Worm (Caenorhabditis elegans) whole organism, L4 larva: Measurements from ENCODE around the gene lpr-5.

Experiments used
- F10B5.3 ChIP-seq: sonication (generic microtip); optimal IDR thresholded peaks from 2 replicates; lab custom pipeline; 2016; ENCODE audit warnings: mild to moderate bottlenecking, missing genetic modification characterization, missing compliant biosample characterization
- F37D6.2 ChIP-seq: sonication (generic microtip); optimal IDR thresholded peaks from 2 replicates; lab custom pipeline; 2016; ENCODE audit warnings: mild to moderate bottlenecking, missing genetic modification characterization, missing compliant biosample characterization
- Y105C5A.15 ChIP-seq: fragments of 200-800 bp; sonication (Bioruptor generic); IDR thresholded peaks from 2 replicates; pipeline ENCODE4 v1.3.6; 2022; ENCODE audit warnings: missing genetic modification characterization, missing compliant biosample characterization
- Y48G9A.11 ChIP-seq: fragments of 200-800 bp; sonication (Bioruptor generic); IDR thresholded peaks from 2 replicates; pipeline ENCODE4 v1.3.6; 2022; ENCODE audit warnings: missing genetic modification reagents, missing genetic modification characterization, missing compliant biosample characterization
- Y75B8A.6 ChIP-seq: fragments of 200-800 bp; sonication (Bioruptor generic); IDR thresholded peaks from 2 replicates; pipeline ENCODE4 v1.3.6; 2022; ENCODE audit warnings: missing genetic modification reagents, missing genetic modification characterization, missing compliant biosample characterization
- ZK337.2 ChIP-seq: fragments of 200-800 bp; sonication (Bioruptor generic); IDR thresholded peaks from 2 replicates; pipeline ENCODE4 v1.3.6; 2022; ENCODE audit warnings: missing genetic modification reagents, missing genetic modification characterization, missing compliant biosample characterization
- ZK546.5 ChIP-seq, 2 experiments: sonication (generic microtip); optimal IDR thresholded peaks; 2 replicates each; lab custom pipeline; 2017; ENCODE audit warnings: missing biosample characterization in 2 of 2, missing genetic modification characterization in 2 of 2
- ama-1 ChIP-seq: fragments of 150-350 bp; optimal IDR thresholded peaks from 2 replicates; lab custom pipeline; 2014; ENCODE audit warnings: inconsistent platforms, mixed read lengths
- ceh-20 ChIP-seq: fragments of 200-800 bp; sonication (Bioruptor generic); IDR thresholded peaks from 2 replicates; pipeline ENCODE4 v1.3.6; 2022; ENCODE audit warnings: missing genetic modification reagents, missing genetic modification characterization, missing compliant biosample characterization
- ceh-28 ChIP-seq: fragments of 150-350 bp; optimal IDR thresholded peaks from 2 replicates; lab custom pipeline; 2014; ENCODE audit warnings: missing biosample characterization, missing genetic modification reagents, missing genetic modification characterization
- ceh-44 ChIP-seq: fragments of 200-800 bp; sonication (Bioruptor generic); IDR thresholded peaks from 2 replicates; pipeline ENCODE4 v1.3.6; 2022; ENCODE audit warnings: missing genetic modification reagents, missing genetic modification characterization, missing compliant biosample characterization
- ceh-62 ChIP-seq: sonication (generic microtip); optimal IDR thresholded peaks from 2 replicates; lab custom pipeline; 2017; ENCODE audit warnings: missing biosample characterization, missing genetic modification characterization
- ceh-82 ChIP-seq: sonication (generic microtip); optimal IDR thresholded peaks from 2 replicates; lab custom pipeline; 2017; ENCODE audit warnings: missing biosample characterization, missing genetic modification characterization
- ces-1 ChIP-seq: fragments of 150-350 bp; sonication (generic microtip); optimal IDR thresholded peaks from 4 replicates; lab custom pipeline; 2014; ENCODE audit warnings: missing biosample characterization, missing genetic modification reagents, missing genetic modification characterization
- cey-2 ChIP-seq: sonication (generic microtip); optimal IDR thresholded peaks from 3 replicates; lab custom pipeline; 2017; ENCODE audit warnings: missing genetic modification characterization, mild to moderate bottlenecking, missing compliant biosample characterization, antibody characterized with exemption, borderline replicate concordance; ENCODE audit not compliant: insufficient read depth
- ctbp-1 ChIP-seq: fragments of 200-800 bp; sonication (Bioruptor generic); IDR thresholded peaks from 2 replicates; pipeline ENCODE4 v1.3.6; 2022; ENCODE audit warnings: missing genetic modification reagents, missing genetic modification characterization, missing compliant biosample characterization
- daf-16 ChIP-seq, 3 experiments: sonication (generic microtip); optimal IDR thresholded peaks; 2 replicates each; lab custom pipeline; 2016 to 2017; ENCODE audit warnings: missing genetic modification characterization in 3 of 3, missing genetic modification reagents in 3 of 3, mild to moderate bottlenecking in 2 of 3, missing compliant biosample characterization in 2 of 3, missing biosample characterization in 1 of 3, moderate library complexity in 1 of 3
- dmd-6 ChIP-seq: fragments of 200-800 bp; sonication (Bioruptor generic); IDR thresholded peaks from 2 replicates; pipeline ENCODE4 v1.3.6; 2022; ENCODE audit warnings: missing genetic modification reagents, missing genetic modification characterization, missing compliant biosample characterization
- dmd-9 ChIP-seq: fragments of 200-800 bp; sonication (Bioruptor generic); IDR thresholded peaks from 2 replicates; pipeline ENCODE4 v1.3.6; 2022; ENCODE audit warnings: missing genetic modification reagents, missing genetic modification characterization, missing compliant biosample characterization
- dve-1 ChIP-seq: sonication (generic microtip); optimal IDR thresholded peaks from 2 replicates; lab custom pipeline; 2017; ENCODE audit warnings: antibody characterized with exemption, mild to moderate bottlenecking, missing genetic modification characterization, missing compliant biosample characterization; ENCODE audit not compliant: insufficient read depth
- fkh-10 ChIP-seq: fragments of 150-350 bp; optimal IDR thresholded peaks from 2 replicates; lab custom pipeline; 2014; ENCODE audit warnings: missing biosample characterization, missing genetic modification reagents, missing genetic modification characterization
- fos-1 ChIP-seq: fragments of 150-350 bp; optimal IDR thresholded peaks from 2 replicates; lab custom pipeline; 2014; ENCODE audit warnings: missing biosample characterization, missing genetic modification characterization
- hlh-30 ChIP-seq: sonication (generic microtip); optimal IDR thresholded peaks from 2 replicates; lab custom pipeline; 2017; ENCODE audit warnings: antibody characterized with exemption, mild to moderate bottlenecking, missing genetic modification characterization, missing compliant biosample characterization; ENCODE audit not compliant: insufficient read depth
- jun-1 ChIP-seq: fragments of 150-350 bp; optimal IDR thresholded peaks from 2 replicates; lab custom pipeline; 2014; ENCODE audit warnings: missing biosample characterization, missing genetic modification reagents, missing genetic modification characterization
- lim-7 ChIP-seq: fragments of 200-800 bp; sonication (Bioruptor generic); IDR thresholded peaks from 2 replicates; pipeline ENCODE4 v1.3.6; 2022; ENCODE audit warnings: missing genetic modification characterization, missing compliant biosample characterization
- lin-15B ChIP-seq: fragments of 150-350 bp; sonication (generic microtip); optimal IDR thresholded peaks from 3 replicates; lab custom pipeline; 2014; ENCODE audit warnings: missing biosample characterization, missing genetic modification characterization
- lin-29 ChIP-seq: fragments of 200-800 bp; sonication (Bioruptor generic); IDR thresholded peaks from 2 replicates; pipeline ENCODE4 v1.3.6; 2022; ENCODE audit warnings: missing genetic modification reagents, missing genetic modification characterization, missing compliant biosample characterization
- lin-38 ChIP-seq: fragments of 200-800 bp; sonication (Bioruptor generic); IDR thresholded peaks from 2 replicates; pipeline ENCODE4 v1.3.6; 2022; ENCODE audit warnings: missing genetic modification reagents, missing genetic modification characterization, missing compliant biosample characterization
- lin-39 ChIP-seq: fragments of 150-350 bp; optimal IDR thresholded peaks from 2 replicates; lab custom pipeline; 2014; ENCODE audit warnings: missing biosample characterization, missing genetic modification reagents, missing genetic modification characterization
- lsy-2 ChIP-seq, 2 experiments: fragments of 150-350 bp in 1 of 2; sonication (generic microtip) in 1 of 2; optimal IDR thresholded peaks; 2 replicates each; lab custom pipeline; 2014 to 2017; ENCODE audit warnings: missing biosample characterization in 2 of 2, missing genetic modification characterization in 2 of 2
- madf-5 ChIP-seq, 2 experiments: fragments of 200-800 bp; sonication (Bioruptor generic); IDR thresholded peaks; 2 replicates each; pipeline ENCODE4 v1.3.6; 2022; ENCODE audit warnings: missing compliant biosample characterization in 2 of 2, missing genetic modification characterization in 2 of 2
- mdl-1 ChIP-seq, 2 experiments: fragments of 150-350 bp in 1 of 2; sonication (generic microtip) in 1 of 2; optimal IDR thresholded peaks; 2 replicates each; lab custom pipeline; 2014 to 2017; ENCODE audit warnings: missing biosample characterization in 2 of 2, missing genetic modification characterization in 2 of 2
- mdt-29 ChIP-seq: fragments of 200-800 bp; sonication (Bioruptor generic); IDR thresholded peaks from 2 replicates; pipeline ENCODE4 v1.3.6; 2022; ENCODE audit warnings: missing genetic modification reagents, missing genetic modification characterization, missing compliant biosample characterization
- mes-2 ChIP-seq: sonication (generic microtip); optimal IDR thresholded peaks from 2 replicates; lab custom pipeline; 2016; ENCODE audit warnings: missing genotype, mild to moderate bottlenecking, missing genetic modification characterization, missing compliant biosample characterization; ENCODE audit not compliant: poor library complexity, severe bottlenecking
- nhr-25 ChIP-seq: sonication (generic microtip); optimal IDR thresholded peaks from 2 replicates; lab custom pipeline; 2017; ENCODE audit warnings: missing genetic modification characterization, mild to moderate bottlenecking, missing compliant biosample characterization, antibody characterized with exemption, moderate library complexity, borderline replicate concordance; ENCODE audit not compliant: insufficient read depth
- nhr-28 ChIP-seq: fragments of 150-350 bp; optimal IDR thresholded peaks from 2 replicates; lab custom pipeline; 2014; ENCODE audit warnings: missing biosample characterization, missing genetic modification characterization
- nhr-48 ChIP-seq: sonication (generic microtip); optimal IDR thresholded peaks from 2 replicates; lab custom pipeline; 2016; ENCODE audit warnings: mild to moderate bottlenecking, missing genetic modification characterization, missing compliant biosample characterization
- nhr-6 ChIP-seq: fragments of 150-350 bp; optimal IDR thresholded peaks from 2 replicates; lab custom pipeline; 2014; ENCODE audit warnings: missing biosample characterization, missing genetic modification characterization
- nhr-77 ChIP-seq: fragments of 150-350 bp; optimal IDR thresholded peaks from 2 replicates; lab custom pipeline; 2014; ENCODE audit warnings: missing biosample characterization, missing genetic modification characterization
- saeg-2 ChIP-seq: fragments of 200-800 bp; sonication (Bioruptor generic); IDR thresholded peaks from 2 replicates; pipeline ENCODE4 v1.3.6; 2022; ENCODE audit warnings: missing genetic modification reagents, missing genetic modification characterization, missing compliant biosample characterization
- sdz-12 ChIP-seq: fragments of 200-800 bp; sonication (Bioruptor generic); optimal IDR thresholded peaks from 2 replicates; lab custom pipeline; 2018; ENCODE audit warnings: mild to moderate bottlenecking, missing genetic modification characterization, missing compliant biosample characterization
- skn-1 ChIP-seq: fragments of 150-350 bp; optimal IDR thresholded peaks from 2 replicates; lab custom pipeline; 2014; ENCODE audit warnings: missing biosample characterization, missing genetic modification characterization
- unc-130 ChIP-seq: sonication (generic microtip); optimal IDR thresholded peaks from 2 replicates; lab custom pipeline; 2016; ENCODE audit warnings: missing genetic modification reagents, missing genetic modification characterization, missing compliant biosample characterization
- unc-39 ChIP-seq: sonication (generic microtip); optimal IDR thresholded peaks from 2 replicates; lab custom pipeline; 2017; ENCODE audit warnings: missing biosample characterization, missing genetic modification characterization
- unc-62 ChIP-seq, 3 experiments: fragments of 150-350 bp in 1 of 3; sonication (generic microtip); optimal IDR thresholded peaks in 2 of 3; peaks in 1 of 3; 1 replicate in 1 of 3; 2 replicates in 2 of 3; lab custom pipeline; 2014 to 2017; ENCODE audit warnings: missing biosample characterization in 3 of 3, missing genetic modification characterization in 3 of 3, missing genetic modification reagents in 3 of 3, missing genotype in 1 of 3
- vab-7 ChIP-seq: fragments of 200-800 bp; sonication (Bioruptor generic); IDR thresholded peaks from 2 replicates; pipeline ENCODE4 v1.3.6; 2022; ENCODE audit warnings: missing genetic modification reagents, missing genetic modification characterization, missing compliant biosample characterization
- zfp-3 ChIP-seq: fragments of 200-800 bp; sonication (Bioruptor generic); conservative IDR thresholded peaks from 2 replicates; pipeline ENCODE4 v1.3.6; 2022; ENCODE audit warnings: missing genetic modification reagents, missing genetic modification characterization, missing compliant biosample characterization
- ztf-7 ChIP-seq: fragments of 150-350 bp; optimal IDR thresholded peaks from 2 replicates; lab custom pipeline; 2014; ENCODE audit warnings: missing biosample characterization, missing genetic modification characterization

The lpr-5 gene

ce11 chrX:11093985-11094593 lies 32.2 kb downstream of the lpr-5 start (continued):
- peak; percentile 94 for TF ChIP-seq Y75B8A.6 (GFP tag; lab: Robert Waterston, UW)
- peak; percentile 68 for TF ChIP-seq unc-130 (GFP tag; lab: Kevin White, UChicago)
- TF ChIP-seq mdt-29 (GFP tag; lab: Robert Waterston, UW): peak; percentile 97
- peak; percentile 96 for TF ChIP-seq hlh-30 (tag; lab: Kevin White, UChicago)
- TF ChIP-seq cey-2: peak; percentile 61
- peak; percentile 100 for TF ChIP-seq fos-1 (tag; lab: Kevin White, UChicago)
- peak; percentile 100 for TF ChIP-seq ceh-28
- TF ChIP-seq madf-5 (GFP tag; IDR thresholded peaks at IDR 0.05; lab: Robert Waterston, UW): peak; percentile 74 to 93
- peak; percentile 94 to 97 for TF ChIP-seq mdl-1 (tag; optimal IDR thresholded peaks at IDR 0.05; lab: Kevin White, UChicago)
- TF ChIP-seq ztf-7: peak; percentile 95
- peak; percentile 99 for TF ChIP-seq nhr-6
- peak; percentile 100 for TF ChIP-seq nhr-77 (tag; lab: Kevin White, UChicago)
- TF ChIP-seq skn-1 (tag; lab: Kevin White, UChicago): peak; percentile 93
- peak; percentile 98 for TF ChIP-seq F10B5.3 (tag; lab: Kevin White, UChicago)
- peak; percentile 94 for TF ChIP-seq unc-39 (tag; lab: Kevin White, UChicago)
- peak; percentile 95 for TF ChIP-seq dmd-9 (GFP tag; lab: Robert Waterston, UW)
- TF ChIP-seq nhr-48 (tag; lab: Kevin White, UChicago): peak; percentile 98
- TF ChIP-seq ZK337.2 (GFP tag; lab: Robert Waterston, UW): peak; percentile 94
- peak; percentile 98 for TF ChIP-seq nhr-25
- TF ChIP-seq nhr-28 (tag; lab: Kevin White, UChicago): peak; percentile 98
- TF ChIP-seq lin-15B (tag; lab: Kevin White, UChicago): peak; percentile 82
- TF ChIP-seq ctbp-1 (GFP tag; lab: Robert Waterston, UW): peak; percentile 99
- TF ChIP-seq ceh-62 (tag; lab: Kevin White, UChicago): peak; percentile 28
- peak; percentile 100 for TF ChIP-seq lin-39
- TF ChIP-seq lin-29 (GFP tag; lab: Robert Waterston, UW): peak; percentile 99
- TF ChIP-seq ceh-20 (GFP tag; lab: Robert Waterston, UW): peak; percentile 99
- TF ChIP-seq unc-62 (GFP tag; optimal IDR thresholded peaks at IDR 0.05 in 1 of 2; lab: Kevin White, UChicago): peak; percentile 72 to 100
- peak; percentile 69 for TF ChIP-seq unc-62 (tag; optimal IDR thresholded peaks at IDR 0.05; lab: Kevin White, UChicago)
- peak; percentile 98 for TF ChIP-seq mes-2 (tag; lab: Kevin White, UChicago)
- TF ChIP-seq dve-1 (tag; lab: Kevin White, UChicago): peak; percentile 100
- TF ChIP-seq ceh-44 (GFP tag; lab: Robert Waterston, UW): peak; percentile 95
- peak; percentile 98 for TF ChIP-seq lsy-2 (tag; optimal IDR thresholded peaks at IDR 0.05; lab: Kevin White, UChicago)
- TF ChIP-seq zfp-3 (GFP tag; lab: Robert Waterston, UW): peak; percentile 98
- peak; percentile 90 for TF ChIP-seq sdz-12
- peak; percentile 100 for TF ChIP-seq jun-1 (tag; lab: Kevin White, UChicago)
- TF ChIP-seq lim-7 (GFP tag; lab: Robert Waterston, UW): peak; percentile 72
- peak; percentile 98 for TF ChIP-seq Y105C5A.15 (GFP tag; lab: Robert Waterston, UW)
- TF ChIP-seq dmd-6 (GFP tag; lab: Robert Waterston, UW): peak; percentile 99
- TF ChIP-seq daf-16 (GFP tag; optimal IDR thresholded peaks at IDR 0.05; lab: Kevin White, UChicago): peak; percentile 97 to 99
- peak; percentile 98 for TF ChIP-seq daf-16 (tag; optimal IDR thresholded peaks at IDR 0.05; lab: Kevin White, UChicago)
- no peak; the same call in 1 of the 2 replicates for TF ChIP-seq Y48G9A.11
- peak; percentile 67 to 83 for TF ChIP-seq ZK546.5 (tag; optimal IDR thresholded peaks at IDR 0.05; lab: Kevin White, UChicago)
- TF ChIP-seq fkh-10 (GFP tag; lab: Kevin White, UChicago): peak; percentile 100
- peak; percentile 99 for TF ChIP-seq vab-7 (GFP tag; lab: Robert Waterston, UW)
- TF ChIP-seq F37D6.2 (tag; lab: Kevin White, UChicago): peak; percentile 100
- TF ChIP-seq ama-1 (lab: Kevin White, UChicago): no peak
- TF ChIP-seq lin-38: peak; percentile 91
- peak; percentile 90 for TF ChIP-seq ceh-82 (tag; lab: Kevin White, UChicago)
- TF ChIP-seq saeg-2 (GFP tag; lab: Robert Waterston, UW): peak; percentile 99
- peak; percentile 98 for TF ChIP-seq ces-1 (GFP tag; lab: Kevin White, UChicago)
